Fruit fly (Drosophila melanogaster) S2 (cell line): ENCODE results near the gene tal-1A.

Experiments used
- CG8478 ChIP-seq: fragments of >200 bp; optimal IDR thresholded peaks from 2 replicates; lab custom pipeline; 2018
- CTCF ChIP-seq, 2 experiments: fragments of >200 bp; optimal IDR thresholded peaks; 2 replicates each; lab custom pipeline; 2018

tal-1A gene

dm6 chr3R:13803185-13803887 is 9.6 kb upstream of the tal-1A start:
- TF ChIP-seq CG8478, result no peak
- no peak for TF ChIP-seq CTCF (optimal IDR thresholded peaks at IDR 0.05; lab: Kevin White, UChicago)

dm6 chr3R:13803892-13804710 is 8.8 kb upstream of the tal-1A start:
- no peak for TF ChIP-seq CTCF (optimal IDR thresholded peaks at IDR 0.05; lab: Kevin White, UChicago)
- no peak for TF ChIP-seq CG8478

dm6 chr3R:13804971-13805603 is 7.8 kb upstream of the tal-1A start:
- no peak for TF ChIP-seq CTCF (optimal IDR thresholded peaks at IDR 0.05; lab: Kevin White, UChicago)
- TF ChIP-seq CG8478, result no peak

dm6 chr3R:13806032-13806709 is 6.7 kb upstream of the tal-1A start:
- TF ChIP-seq CTCF (optimal IDR thresholded peaks at IDR 0.05; lab: Kevin White, UChicago), result no peak
- TF ChIP-seq CG8478, result no peak

dm6 chr3R:13806710-13807093 is 6.2 kb upstream of the tal-1A start:
- TF ChIP-seq CG8478 (no peak), CTCF (optimal IDR thresholded peaks at IDR 0.05; lab: Kevin White, UChicago) (no peak)

- TF ChIP-seq CTCF (optimal IDR thresholded peaks at IDR 0.05; lab: Kevin White, UChicago) (no peak), CG8478 (no peak)
Observed at dm6 chr3R:13807330-13807729, 5.6 kb upstream of the tal-1A start.

- TF ChIP-seq CTCF (optimal IDR thresholded peaks at IDR 0.05; lab: Kevin White, UChicago) (no peak), CG8478 (no peak)
Observed at dm6 chr3R:13807906-13808305, 5.0 kb upstream of the tal-1A start.

dm6 chr3R:13809261-13809660 is 3.6 kb upstream of the tal-1A start:
- no peak for TF ChIP-seq CTCF (optimal IDR thresholded peaks at IDR 0.05; lab: Kevin White, UChicago)
- TF ChIP-seq CG8478, result no peak

dm6 chr3R:13810308-13810707 is 2.6 kb upstream of the tal-1A start:
- TF ChIP-seq CTCF (optimal IDR thresholded peaks at IDR 0.05; lab: Kevin White, UChicago) (no peak), CG8478 (no peak)

- TF ChIP-seq CG8478 (no peak), CTCF (optimal IDR thresholded peaks at IDR 0.05; lab: Kevin White, UChicago) (no peak)
Observed at dm6 chr3R:13811737-13812136, 1.2 kb upstream of the tal-1A start.

dm6 chr3R:13815022-13815440 is 2.1 kb downstream of the tal-1A start:
- TF ChIP-seq CG8478, result no peak
- TF ChIP-seq CTCF (optimal IDR thresholded peaks at IDR 0.05; lab: Kevin White, UChicago), result no peak

- TF ChIP-seq CTCF (optimal IDR thresholded peaks at IDR 0.05; lab: Kevin White, UChicago) (no peak), CG8478 (no peak)
Observed at dm6 chr3R:13815566-13816374, 2.9 kb downstream of the tal-1A start.

dm6 chr3R:13816375-13816711 is 3.4 kb downstream of the tal-1A start:
- TF ChIP-seq CTCF (optimal IDR thresholded peaks at IDR 0.05; lab: Kevin White, UChicago), result no peak
- no peak for TF ChIP-seq CG8478

- TF ChIP-seq CG8478 (no peak), CTCF (optimal IDR thresholded peaks at IDR 0.05; lab: Kevin White, UChicago) (no peak)
Observed at dm6 chr3R:13817480-13818305, 4.8 kb downstream of the tal-1A start.
